Worm (Caenorhabditis elegans) whole organism, midembryonic: ENCODE data around the gene C44H9.4.

Experiments used
- flt-1 ChIP-seq: fragments of 200-800 bp; sonication (Bioruptor generic); IDR thresholded peaks from 2 replicates; pipeline ENCODE4 v1.3.6; 2022; ENCODE audit warnings: missing genetic modification characterization, missing compliant biosample characterization
- ref-1 ChIP-seq: fragments of 200-800 bp; sonication (Bioruptor generic); conservative IDR thresholded peaks from 2 replicates; pipeline ENCODE4 v1.3.6; 2022; ENCODE audit warnings: missing genetic modification reagents, missing genetic modification characterization, missing compliant biosample characterization
- tab-1 ChIP-seq: fragments of 200-800 bp; sonication (Bioruptor generic); IDR thresholded peaks from 2 replicates; pipeline ENCODE4 v1.3.6; 2022; ENCODE audit warnings: missing genetic modification characterization, missing compliant biosample characterization
- ztf-29 ChIP-seq: fragments of 200-800 bp; sonication (Bioruptor generic); IDR thresholded peaks from 2 replicates; pipeline ENCODE4 v1.3.6; 2022; ENCODE audit warnings: missing genetic modification reagents, missing genetic modification characterization, missing compliant biosample characterization

- TF ChIP-seq tab-1 (GFP tag; lab: Robert Waterston, UW) (no peak), ref-1 (GFP tag; lab: Robert Waterston, UW) (no peak), flt-1 (GFP tag; lab: Robert Waterston, UW) (no peak), ztf-29 (no peak)
These were observed 37.5 kb upstream of the C44H9.4 start, which contains the start of gene ugt-6 for ce11 chrV:12797992-12798391.
